Worm (Caenorhabditis elegans): ENCODE measurements around the gene F25H9.2.

ce11 chrV:13432364-13432763 is 25.5 kb upstream of the F25H9.2 start, which contains the start of gene srd-17:
- TF ChIP-seq T22C8.4 (GFP tag; IDR thresholded peaks at IDR 0.05) (no peak), ztf-23 (GFP tag; IDR thresholded peaks at IDR 0.05) (no peak), cog-1 (tag; optimal IDR thresholded peaks at IDR 0.05) (no peak), flt-1 (GFP tag; IDR thresholded peaks at IDR 0.05) (no peak), med-1 (GFP tag; optimal IDR thresholded peaks at IDR 0.05; ENCODE audit: insufficient read depth) (no peak), ztf-29 (GFP tag; IDR thresholded peaks at IDR 0.05) (no peak), klf-2 (GFP tag; conservative IDR thresholded peaks at IDR 0.05) (no peak), tab-1 (GFP tag; IDR thresholded peaks at IDR 0.05) (no peak), ref-1 (GFP tag; conservative IDR thresholded peaks at IDR 0.05) (no peak)
